Worm (Caenorhabditis elegans) whole organism, L2 larva: ENCODE measurements around the gene trpp-9.

Experiments used
- C34F6.9 ChIP-seq: fragments of 150-350 bp; optimal IDR thresholded peaks from 2 replicates; lab custom pipeline; 2014; ENCODE audit warnings: missing biosample characterization, missing genetic modification characterization
- F13H6.1 ChIP-seq: sonication (generic microtip); optimal IDR thresholded peaks from 2 replicates; lab custom pipeline; 2016; ENCODE audit warnings: missing genetic modification characterization, missing compliant biosample characterization
- R02D3.7 ChIP-seq: fragments of 150-350 bp; optimal IDR thresholded peaks from 2 replicates; lab custom pipeline; 2014; ENCODE audit warnings: missing biosample characterization, missing genetic modification characterization
- ZK546.5 ChIP-seq: sonication (generic microtip); optimal IDR thresholded peaks from 2 replicates; lab custom pipeline; 2017; ENCODE audit warnings: missing biosample characterization, missing genetic modification characterization
- alr-1 ChIP-seq: fragments of 150-350 bp; optimal IDR thresholded peaks from 2 replicates; lab custom pipeline; 2014; ENCODE audit warnings: missing biosample characterization, missing genetic modification characterization
- aly-2 ChIP-seq: fragments of 150-350 bp; optimal IDR thresholded peaks from 2 replicates; lab custom pipeline; 2014; ENCODE audit warnings: missing biosample characterization, missing genetic modification characterization
- ama-1 ChIP-seq: fragments of 150-350 bp; optimal IDR thresholded peaks from 2 replicates; lab custom pipeline; 2018; ENCODE audit warnings: inconsistent platforms
- ceh-16 ChIP-seq: fragments of 150-350 bp; optimal IDR thresholded peaks from 2 replicates; lab custom pipeline; 2014; ENCODE audit warnings: missing biosample characterization, missing genetic modification characterization
- ceh-82 ChIP-seq: fragments of 150-350 bp; optimal IDR thresholded peaks from 2 replicates; lab custom pipeline; 2014; ENCODE audit warnings: missing biosample characterization, missing genetic modification characterization
- crh-2 ChIP-seq: sonication (generic microtip); optimal IDR thresholded peaks from 2 replicates; lab custom pipeline; 2017; ENCODE audit warnings: missing biosample characterization, missing genetic modification characterization
- dmd-4 ChIP-seq: sonication (generic microtip); optimal IDR thresholded peaks from 2 replicates; lab custom pipeline; 2017; ENCODE audit warnings: missing biosample characterization, missing genetic modification characterization
- elt-1 ChIP-seq: fragments of 150-350 bp; optimal IDR thresholded peaks from 2 replicates; lab custom pipeline; 2014; ENCODE audit warnings: missing biosample characterization, missing genetic modification characterization
- fos-1 ChIP-seq: fragments of 150-350 bp; optimal IDR thresholded peaks from 2 replicates; lab custom pipeline; 2014; ENCODE audit warnings: missing biosample characterization, missing genetic modification characterization
- gmeb-1 ChIP-seq: fragments of 150-350 bp; optimal IDR thresholded peaks from 2 replicates; lab custom pipeline; 2014; ENCODE audit warnings: missing biosample characterization, missing genetic modification characterization
- lin-11 ChIP-seq: fragments of 150-350 bp; sonication (generic microtip); optimal IDR thresholded peaks from 2 replicates; lab custom pipeline; 2014; ENCODE audit warnings: missing biosample characterization, missing genetic modification characterization, inconsistent platforms, mixed read lengths
- lin-13 ChIP-seq: fragments of 150-350 bp; optimal IDR thresholded peaks from 2 replicates; lab custom pipeline; 2014; ENCODE audit warnings: missing biosample characterization, missing genetic modification reagents, missing genetic modification characterization
- lin-39 ChIP-seq: fragments of 150-350 bp; optimal IDR thresholded peaks from 2 replicates; lab custom pipeline; 2014; ENCODE audit warnings: missing biosample characterization, missing genetic modification reagents, missing genetic modification characterization
- mab-5 ChIP-seq: fragments of 150-350 bp; optimal IDR thresholded peaks from 2 replicates; lab custom pipeline; 2014; ENCODE audit warnings: missing biosample characterization, missing genetic modification characterization
- mbf-1 ChIP-seq: sonication (generic microtip); optimal IDR thresholded peaks from 2 replicates; lab custom pipeline; 2017; ENCODE audit warnings: missing biosample characterization, missing genetic modification characterization
- nhr-10 ChIP-seq: sonication (generic microtip); optimal IDR thresholded peaks from 2 replicates; lab custom pipeline; 2017; ENCODE audit warnings: missing biosample characterization, missing genetic modification characterization
- nhr-11 ChIP-seq: fragments of 150-350 bp; optimal IDR thresholded peaks from 2 replicates; lab custom pipeline; 2014; ENCODE audit warnings: missing biosample characterization, missing genetic modification characterization
- nhr-23 ChIP-seq: fragments of 150-350 bp; optimal IDR thresholded peaks from 2 replicates; lab custom pipeline; 2014; ENCODE audit warnings: missing biosample characterization, missing genetic modification reagents, missing genetic modification characterization
- nhr-237 ChIP-seq: fragments of 150-350 bp; optimal IDR thresholded peaks from 2 replicates; lab custom pipeline; 2014; ENCODE audit warnings: missing biosample characterization, missing genetic modification characterization
- nhr-25 ChIP-seq: fragments of 150-350 bp; sonication (generic microtip); optimal IDR thresholded peaks from 3 replicates; lab custom pipeline; 2014; ENCODE audit warnings: missing biosample characterization, missing genetic modification characterization
- nhr-77 ChIP-seq: fragments of 150-350 bp; optimal IDR thresholded peaks from 2 replicates; lab custom pipeline; 2014; ENCODE audit warnings: missing biosample characterization, missing genetic modification characterization
- peb-1 ChIP-seq: fragments of 150-350 bp; optimal IDR thresholded peaks from 2 replicates; lab custom pipeline; 2014; ENCODE audit warnings: missing biosample characterization, missing genetic modification characterization
- skn-1 ChIP-seq: sonication (generic microtip); optimal IDR thresholded peaks from 2 replicates; lab custom pipeline; 2017; ENCODE audit warnings: missing biosample characterization, missing genetic modification characterization
- sma-9 ChIP-seq, 2 experiments: fragments of 150-350 bp in 1 of 2; sonication (generic microtip) in 1 of 2; optimal IDR thresholded peaks; 2 replicates each; lab custom pipeline; 2014 to 2016; ENCODE audit warnings: missing genetic modification characterization in 2 of 2, mild to moderate bottlenecking in 1 of 2, missing biosample characterization in 1 of 2, missing compliant biosample characterization in 1 of 2, missing genetic modification reagents in 1 of 2, moderate library complexity in 1 of 2
- unc-39 ChIP-seq: fragments of 150-350 bp; optimal IDR thresholded peaks from 2 replicates; lab custom pipeline; 2014; ENCODE audit warnings: missing biosample characterization, missing genetic modification characterization
- unc-55 ChIP-seq: fragments of 150-350 bp; sonication (generic microtip); optimal IDR thresholded peaks from 3 replicates; lab custom pipeline; 2014; ENCODE audit warnings: missing biosample characterization, missing genetic modification reagents, missing genetic modification characterization
- unc-62 ChIP-seq: fragments of 150-350 bp; optimal IDR thresholded peaks from 2 replicates; lab custom pipeline; 2014; ENCODE audit warnings: missing biosample characterization, missing genetic modification reagents, missing genetic modification characterization
- zag-1 ChIP-seq: fragments of 150-350 bp; optimal IDR thresholded peaks from 2 replicates; lab custom pipeline; 2014; ENCODE audit warnings: missing biosample characterization, missing genetic modification characterization
- ztf-1 ChIP-seq: fragments of 200-800 bp; sonication (Bioruptor generic); conservative IDR thresholded peaks from 2 replicates; pipeline ENCODE4 v1.3.6; 2022; ENCODE audit warnings: missing genetic modification characterization, missing compliant biosample characterization
- ztf-11 ChIP-seq: sonication (generic microtip); optimal IDR thresholded peaks from 2 replicates; lab custom pipeline; 2017; ENCODE audit warnings: missing biosample characterization, missing genetic modification characterization
- ztf-4 ChIP-seq: fragments of 150-350 bp; optimal IDR thresholded peaks from 2 replicates; lab custom pipeline; 2014; ENCODE audit warnings: missing biosample characterization, missing genetic modification characterization

Gene trpp-9

ce11 chrX:11591620-11592019 is 27.9 kb downstream of the trpp-9 start, which contains the start of gene F52D10.2:
Gene F52D10.2 (minus strand): TSS chrX:11591720.
- TF ChIP-seq ZK546.5 (no peak), ceh-16 (tag; lab: Kevin White, UChicago) (no peak), nhr-11 (tag; lab: Kevin White, UChicago) (no peak), nhr-23 (no peak), gmeb-1 (no peak), nhr-10 (no peak), crh-2 (tag; lab: Kevin White, UChicago) (no peak), ama-1 (no peak), unc-55 (GFP tag; lab: Kevin White, UChicago) (no peak), fos-1 (tag; lab: Kevin White, UChicago) (no peak), ztf-1 (GFP tag; lab: Robert Waterston, UW) (no peak), unc-62 (GFP tag; lab: Kevin White, UChicago) (no peak), ztf-4 (tag; lab: Kevin White, UChicago) (no peak)
- TF ChIP-seq, all 48 proteins: peak for 0

ce11 chrX:11592539-11592938 is 28.8 kb downstream of the trpp-9 start:
- TF ChIP-seq ztf-11 (tag; lab: Kevin White, UChicago), result no peak
- no peak for TF ChIP-seq ztf-1 (GFP tag; lab: Robert Waterston, UW)
- TF ChIP-seq ama-1, result no peak
- TF ChIP-seq nhr-237 (tag; lab: Kevin White, UChicago), result no peak
- TF ChIP-seq zag-1 (tag; lab: Kevin White, UChicago), result no peak
- TF ChIP-seq ceh-82 (tag; lab: Kevin White, UChicago), result no peak
- no peak for TF ChIP-seq peb-1 (tag; lab: Kevin White, UChicago)
- TF ChIP-seq nhr-25 (tag; lab: Kevin White, UChicago), result no peak
- no peak for TF ChIP-seq skn-1
- TF ChIP-seq ZK546.5, result no peak
- no peak for TF ChIP-seq mab-5
- TF ChIP-seq fos-1 (tag; lab: Kevin White, UChicago), result no peak
- TF ChIP-seq lin-13 (GFP tag; lab: Kevin White, UChicago), result no peak
- no peak for TF ChIP-seq nhr-10
- no peak for TF ChIP-seq aly-2 (tag; lab: Kevin White, UChicago)
- TF ChIP-seq lin-11 (tag; lab: Kevin White, UChicago), result no peak
- TF ChIP-seq dmd-4, result no peak

- TF ChIP-seq zag-1 (tag; lab: Kevin White, UChicago), result no peak
- no peak for TF ChIP-seq unc-39 (tag; lab: Kevin White, UChicago)
- no peak for TF ChIP-seq elt-1 (tag; lab: Kevin White, UChicago)
- TF ChIP-seq F13H6.1 (tag; lab: Kevin White, UChicago), result no peak
- no peak for TF ChIP-seq R02D3.7
- no peak for TF ChIP-seq ztf-11 (tag; lab: Kevin White, UChicago)
- TF ChIP-seq lin-39, result no peak
- TF ChIP-seq mbf-1 (tag; lab: Kevin White, UChicago), result no peak
Measured at ce11 chrX:11596876-11597275, 33.2 kb downstream of the trpp-9 start.

- TF ChIP-seq R02D3.7, result no peak
- no peak for TF ChIP-seq crh-2 (tag; lab: Kevin White, UChicago)
- TF ChIP-seq nhr-77, result no peak
- TF ChIP-seq mab-5, result no peak
- no peak for TF ChIP-seq C34F6.9 (tag; lab: Kevin White, UChicago)
- TF ChIP-seq aly-2 (tag; lab: Kevin White, UChicago), result no peak
- no peak for TF ChIP-seq alr-1
Measured at ce11 chrX:11598839-11599238, 35.1 kb downstream of the trpp-9 start.

ce11 chrX:11600488-11601106 is 36.9 kb downstream of the trpp-9 start:
- TF ChIP-seq ZK546.5 (no peak), sma-9 (GFP tag; optimal IDR thresholded peaks at IDR 0.05; lab: Kevin White, UChicago) (no peak), sma-9 (tag; optimal IDR thresholded peaks at IDR 0.05; lab: Kevin White, UChicago) (no peak)
- TF ChIP-seq, all 48 proteins: peak for 0
